Fruit fly (Drosophila melanogaster) whole organism, embryonic: ENCODE measurements around the gene Txl.

Source experiments
- B-H1 ChIP-seq: fragments of 200-800 bp; sonication (Bioruptor generic); IDR thresholded peaks from 3 replicates; pipeline ENCODE4 v1.3.6; 2022; ENCODE audit warnings: missing biosample characterization, missing genetic modification characterization
- B-H2 ChIP-seq: fragments of 200-800 bp; sonication (Bioruptor generic); optimal IDR thresholded peaks from 2 replicates; lab custom pipeline; 2018; ENCODE audit warnings: missing biosample characterization, mild to moderate bottlenecking, missing genetic modification characterization
- CG10209 ChIP-seq: fragments of 200-800 bp; sonication (Bioruptor generic); optimal IDR thresholded peaks from 3 replicates; lab custom pipeline; 2017; ENCODE audit warnings: missing biosample characterization, mild to moderate bottlenecking, missing genetic modification characterization, missing genetic modification reagents
- CG10979 ChIP-seq: fragments of 200-800 bp; sonication (Bioruptor generic); optimal IDR thresholded peaks from 2 replicates; lab custom pipeline; 2018; ENCODE audit warnings: missing biosample characterization, mild to moderate bottlenecking, missing genetic modification characterization, moderate library complexity
- CG12659 ChIP-seq: fragments of 200-800 bp; sonication (Bioruptor generic); optimal IDR thresholded peaks from 3 replicates; lab custom pipeline; 2017; ENCODE audit warnings: mild to moderate bottlenecking, missing biosample characterization, missing genetic modification reagents, missing genetic modification characterization
- CG13624 ChIP-seq: fragments of 200-800 bp; sonication (Bioruptor generic); optimal IDR thresholded peaks from 2 replicates; lab custom pipeline; 2016; ENCODE audit warnings: missing biosample characterization, missing genetic modification characterization
- CG14710 ChIP-seq: fragments of 200-800 bp; sonication (Bioruptor generic); optimal IDR thresholded peaks from 3 replicates; lab custom pipeline; 2019; ENCODE audit warnings: missing biosample characterization, mild to moderate bottlenecking, missing genetic modification characterization, moderate library complexity
- CG14860 ChIP-seq: fragments of 200-800 bp; sonication (Bioruptor generic); IDR thresholded peaks from 3 replicates; pipeline ENCODE4 v1.3.6; 2022; ENCODE audit warnings: missing biosample characterization, missing genetic modification characterization; ENCODE audit not compliant: partially characterized antibody
- CG16815 ChIP-seq: fragments of 200-800 bp; sonication (Bioruptor generic); optimal IDR thresholded peaks from 3 replicates; lab custom pipeline; 2017; ENCODE audit warnings: missing biosample characterization, mild to moderate bottlenecking, missing genetic modification characterization
- CG1792 ChIP-seq: fragments of 200-800 bp; sonication (Bioruptor generic); optimal IDR thresholded peaks from 2 replicates; lab custom pipeline; 2016; ENCODE audit warnings: missing biosample characterization, missing genetic modification characterization
- CG2116 ChIP-seq: fragments of 200-800 bp; sonication (Bioruptor generic); optimal IDR thresholded peaks from 3 replicates; lab custom pipeline; 2018; ENCODE audit warnings: missing biosample characterization, mild to moderate bottlenecking, missing genetic modification characterization
- CG30403 ChIP-seq: fragments of 200-800 bp; sonication (Bioruptor generic); optimal IDR thresholded peaks from 3 replicates; lab custom pipeline; 2016; ENCODE audit warnings: missing biosample characterization, missing genetic modification characterization
- CG30431 ChIP-seq: fragments of 200-800 bp; sonication (Bioruptor generic); optimal IDR thresholded peaks from 2 replicates; lab custom pipeline; 2017; ENCODE audit warnings: missing biosample characterization, missing genetic modification characterization
- CG34224 ChIP-seq: fragments of 200-800 bp; sonication (Bioruptor generic); IDR thresholded peaks from 3 replicates; pipeline ENCODE4 v1.3.6; 2022; ENCODE audit warnings: missing biosample characterization, missing genetic modification characterization; ENCODE audit not compliant: partially characterized antibody
- CG3995 ChIP-seq: fragments of 200-800 bp; sonication (Bioruptor generic); optimal IDR thresholded peaks from 3 replicates; lab custom pipeline; 2016; ENCODE audit warnings: missing biosample characterization, missing genetic modification characterization
- CG8478 ChIP-seq: fragments of >200 bp; optimal IDR thresholded peaks from 2 replicates; lab custom pipeline; 2018
- CG8944 ChIP-seq: fragments of 200-800 bp; sonication (Bioruptor generic); optimal IDR thresholded peaks from 3 replicates; lab custom pipeline; 2016; ENCODE audit warnings: missing biosample characterization, missing genetic modification characterization
- CG9797 ChIP-seq: fragments of 200-800 bp; sonication (Bioruptor generic); optimal IDR thresholded peaks from 3 replicates; lab custom pipeline; 2018; ENCODE audit warnings: missing biosample characterization, mild to moderate bottlenecking, missing genetic modification characterization
- D ChIP-seq, 2 experiments: fragments of 200-800 bp in 1 of 2; fragments of >200 bp in 1 of 2; sonication (Bioruptor generic) in 1 of 2; optimal IDR thresholded peaks; 2 replicates in 1 of 2; 3 replicates in 1 of 2; lab custom pipeline; 2017; ENCODE audit warnings: mild to moderate bottlenecking in 1 of 2, missing biosample characterization in 1 of 2, missing genetic modification characterization in 1 of 2, missing genetic modification reagents in 1 of 2
- HLH4C ChIP-seq: fragments of 200-800 bp; sonication (Bioruptor generic); IDR thresholded peaks from 3 replicates; pipeline ENCODE4 v1.3.6; 2022; ENCODE audit warnings: missing biosample characterization, missing genetic modification characterization; ENCODE audit not compliant: partially characterized antibody
- HLHmδ ChIP-seq: fragments of 200-800 bp; sonication (Bioruptor generic); optimal IDR thresholded peaks from 2 replicates; lab custom pipeline; 2018; ENCODE audit warnings: missing biosample characterization, mild to moderate bottlenecking, missing genetic modification characterization, moderate library complexity
- HmgD ChIP-seq: fragments of 200-800 bp; sonication (Bioruptor generic); optimal IDR thresholded peaks from 3 replicates; lab custom pipeline; 2016; ENCODE audit warnings: missing biosample characterization, missing genetic modification characterization
- MBD-R2 ChIP-seq: fragments of 200-800 bp; sonication (Bioruptor generic); IDR thresholded peaks from 2 replicates; pipeline ENCODE4 v1.3.6; 2022; ENCODE audit warnings: missing biosample characterization, missing genetic modification characterization
- Med ChIP-seq: fragments of 200-800 bp; sonication (Bioruptor generic); peaks from one replicate; lab custom pipeline; 2016; ENCODE audit warnings: missing biosample characterization, missing genetic modification characterization, mild to moderate bottlenecking, inconsistent platforms, moderate library complexity
- NC2β ChIP-seq: fragments of 200-800 bp; sonication (Bioruptor generic); optimal IDR thresholded peaks from 2 replicates; lab custom pipeline; 2016; ENCODE audit warnings: missing biosample characterization, missing genetic modification characterization
- NfI ChIP-seq: fragments of 200-800 bp; sonication (Bioruptor generic); optimal IDR thresholded peaks from 3 replicates; lab custom pipeline; 2018; ENCODE audit warnings: missing biosample characterization, mild to moderate bottlenecking, missing genetic modification characterization, moderate library complexity
- Tbp ChIP-seq: fragments of >200 bp; optimal IDR thresholded peaks from 2 replicates; lab custom pipeline; 2018; ENCODE audit warnings: missing biosample characterization, missing genetic modification characterization
- Trl ChIP-seq, 3 experiments: fragments of >200 bp in 2 of 3; fragments of 200-800 bp in 1 of 3; sonication (Bioruptor generic) in 1 of 3; optimal IDR thresholded peaks; 2 replicates in 1 of 3; 3 replicates in 2 of 3; lab custom pipeline; 2016 to 2017; ENCODE audit warnings: missing biosample characterization in 1 of 3, missing genetic modification characterization in 1 of 3
- Xbp1 ChIP-seq: fragments of 200-800 bp; sonication (Bioruptor generic); optimal IDR thresholded peaks from 3 replicates; lab custom pipeline; 2016; ENCODE audit warnings: missing biosample characterization, mild to moderate bottlenecking, missing genetic modification characterization
- YL-1 ChIP-seq: fragments of 200-800 bp; sonication (Bioruptor generic); optimal IDR thresholded peaks from 3 replicates; lab custom pipeline; 2017; ENCODE audit warnings: missing biosample characterization, mild to moderate bottlenecking, missing genetic modification characterization
- amos ChIP-seq: fragments of 200-800 bp; sonication (Bioruptor generic); IDR thresholded peaks from 2 replicates; pipeline ENCODE4 v1.3.6; 2022; ENCODE audit warnings: missing biosample characterization, missing genetic modification characterization; ENCODE audit not compliant: partially characterized antibody
- ato ChIP-seq: fragments of 200-800 bp; sonication (Bioruptor generic); IDR thresholded peaks from 2 replicates; pipeline ENCODE4 v1.3.6; 2022; ENCODE audit warnings: missing biosample characterization, missing genetic modification characterization; ENCODE audit not compliant: partially characterized antibody
- chinmo ChIP-seq: fragments of 200-800 bp; sonication (Bioruptor generic); IDR thresholded peaks from 4 replicates; pipeline ENCODE4 v1.3.6; 2022; ENCODE audit warnings: missing biosample characterization, missing genetic modification characterization; ENCODE audit not compliant: partially characterized antibody
- da ChIP-seq: fragments of 200-800 bp; sonication (Bioruptor generic); optimal IDR thresholded peaks from 2 replicates; lab custom pipeline; 2016; ENCODE audit warnings: missing biosample characterization, missing genetic modification characterization
- insv ChIP-seq, 2 experiments: fragments of 200-800 bp; sonication (Bioruptor generic); optimal IDR thresholded peaks; 3 replicates each; lab custom pipeline; 2016 to 2018; ENCODE audit warnings: missing biosample characterization in 2 of 2, missing genetic modification characterization in 2 of 2
- inv ChIP-seq: fragments of 200-800 bp; sonication (Bioruptor generic); IDR thresholded peaks from 2 replicates; pipeline ENCODE4 v1.3.6; 2022; ENCODE audit warnings: missing biosample characterization, missing genetic modification characterization; ENCODE audit not compliant: partially characterized antibody
- lilli ChIP-seq: fragments of 200-800 bp; sonication (Bioruptor generic); optimal IDR thresholded peaks from 3 replicates; lab custom pipeline; 2016; ENCODE audit warnings: missing biosample characterization, missing genetic modification characterization
- phol ChIP-seq: fragments of 200-800 bp; sonication (Bioruptor generic); optimal IDR thresholded peaks from 3 replicates; lab custom pipeline; 2018; ENCODE audit warnings: missing biosample characterization, mild to moderate bottlenecking, missing genetic modification characterization, moderate library complexity
- prd ChIP-seq, 3 experiments: fragments of >200 bp in 2 of 3; fragments of 200-800 bp in 1 of 3; sonication (Bioruptor generic) in 1 of 3; optimal IDR thresholded peaks in 2 of 3; IDR thresholded peaks in 1 of 3; 2 replicates in 2 of 3; 3 replicates in 1 of 3; pipeline versions ENCODE4 v1.3.6 to Lab custom; 2017 to 2022; ENCODE audit warnings: missing biosample characterization in 1 of 3, missing genetic modification characterization in 1 of 3
- sens ChIP-seq: fragments of 200-800 bp; sonication (Bioruptor generic); peaks from one replicate; lab custom pipeline; 2016; ENCODE audit warnings: missing biosample characterization, missing genetic modification characterization
- slbo ChIP-seq: fragments of 200-800 bp; sonication (Bioruptor generic); IDR thresholded peaks from 2 replicates; pipeline ENCODE4 v1.3.6; 2022; ENCODE audit warnings: missing biosample characterization, missing genetic modification characterization
- tll ChIP-seq, 2 experiments: fragments of 200-800 bp in 1 of 2; fragments of >200 bp in 1 of 2; sonication (Bioruptor generic) in 1 of 2; optimal IDR thresholded peaks; 2 replicates each; lab custom pipeline; 2017 to 2019; ENCODE audit warnings: missing biosample characterization in 2 of 2, missing genetic modification characterization in 2 of 2, mild to moderate bottlenecking in 1 of 2, moderate library complexity in 1 of 2
- tx ChIP-seq: fragments of 200-800 bp; sonication (Bioruptor generic); optimal IDR thresholded peaks from 2 replicates; lab custom pipeline; 2016; ENCODE audit warnings: missing biosample characterization, missing genetic modification characterization
- vvl ChIP-seq: fragments of 200-800 bp; sonication (Bioruptor generic); IDR thresholded peaks from 2 replicates; pipeline ENCODE4 v1.3.6; 2022; ENCODE audit warnings: missing biosample characterization, missing genetic modification characterization
- wek ChIP-seq: fragments of 200-800 bp; sonication (Bioruptor generic); optimal IDR thresholded peaks from 3 replicates; lab custom pipeline; 2018; ENCODE audit warnings: missing biosample characterization, mild to moderate bottlenecking, missing genetic modification characterization, moderate library complexity

Txl gene

DNA sequence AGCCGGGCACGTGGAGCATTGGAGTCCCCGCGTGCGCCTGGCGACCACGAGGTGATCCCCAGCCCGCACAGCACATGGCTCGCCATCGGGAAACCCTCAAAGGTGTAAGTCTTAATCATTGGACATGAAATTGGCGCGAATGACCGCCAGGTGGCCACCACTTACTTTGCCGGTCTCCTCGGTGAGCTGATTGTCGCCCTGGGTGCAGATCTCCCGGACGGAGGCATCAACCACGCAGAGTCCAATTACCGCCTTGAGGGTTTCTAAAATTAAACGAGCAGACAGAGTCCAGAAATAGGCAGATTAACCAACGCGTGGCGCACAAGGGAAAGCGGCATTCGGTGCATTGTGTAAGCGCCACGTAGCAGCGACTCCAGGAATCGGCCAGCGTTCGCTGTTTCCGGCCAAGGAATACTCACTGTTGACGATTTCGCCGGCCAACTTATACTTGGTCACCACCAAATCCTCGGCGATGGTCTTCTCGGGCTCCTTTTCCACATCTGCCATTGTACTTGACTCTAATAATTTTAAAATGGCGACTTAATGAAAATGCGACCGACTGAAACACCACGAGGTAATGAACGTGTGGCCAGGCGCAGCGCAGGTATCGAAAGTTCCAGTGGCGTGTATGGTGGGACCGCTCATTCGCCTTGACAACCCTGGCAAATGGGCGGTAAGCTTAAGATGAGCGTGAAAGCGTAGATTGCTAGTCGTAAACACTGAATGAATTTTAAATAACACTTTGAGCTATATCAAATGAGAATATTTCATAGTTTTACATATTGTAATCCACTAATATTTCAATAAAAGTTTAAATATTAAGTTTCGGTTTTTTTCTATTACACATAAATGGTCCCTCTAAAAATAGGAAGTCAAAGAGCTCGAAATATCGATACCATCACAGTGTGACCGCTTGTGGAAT lies 463 bp upstream of the Txl start, which contains the start of gene CG10576:
Gene CG10576 (minus strand): TSS at position 781 of the 922 bp plus-strand sequence.
- TF ChIP-seq HLH4C (GFP tag; lab: Robert Waterston, UW) (0 out of 3 replicates have a peak, but pooled peaks have one; percentile 36), D (optimal IDR thresholded peaks at IDR 0.05; lab: Kevin White, UChicago) (peak; percentile 54), D (GFP tag; optimal IDR thresholded peaks at IDR 0.05; lab: Kevin White, UChicago) (no peak), vvl (GFP tag; lab: Robert Waterston, UW) (0 out of 2 replicates have a peak, but pooled peaks have one; percentile 23), insv (GFP tag; optimal IDR thresholded peaks at IDR 0.05; lab: Kevin White, UChicago) (peak in 1 of 2 experiments; percentile 6), CG10209 (GFP tag; lab: Kevin White, UChicago) (no peak), CG34224 (GFP tag; lab: Robert Waterston, UW) (0 out of 3 replicates have a peak, but pooled peaks have one; percentile 54), CG14860 (GFP tag; lab: Robert Waterston, UW) (0 out of 3 replicates have a peak, but pooled peaks have one; percentile 43), Tbp (GFP tag; lab: Kevin White, UChicago) (peak; percentile 78), B-H1 (GFP tag; lab: Robert Waterston, UW) (no peak), NC2β (GFP tag; lab: Kevin White, UChicago) (peak; percentile 3), slbo (GFP tag; lab: Robert Waterston, UW) (0 out of 2 replicates have a peak, but pooled peaks have one; percentile 16), inv (GFP tag; lab: Robert Waterston, UW) (peak; percentile 58), amos (GFP tag; lab: Robert Waterston, UW) (peak; percentile 58), prd (optimal IDR thresholded peaks at IDR 0.05; lab: Kevin White, UChicago) (no peak), prd (GFP tag; IDR thresholded peaks at IDR 0.05; lab: Robert Waterston, UW) (0 out of 3 replicates have a peak, but pooled peaks have one; percentile 8), MBD-R2 (peak; percentile 31; the same call in 1 of the 2 replicates), wek (GFP tag; lab: Kevin White, UChicago) (no peak), Trl (optimal IDR thresholded peaks at IDR 0.05; lab: Kevin White, UChicago) (peak in 1 of 2 experiments; percentile 5), Trl (GFP tag; optimal IDR thresholded peaks at IDR 0.05; lab: Kevin White, UChicago) (no peak), tll (GFP tag; optimal IDR thresholded peaks at IDR 0.05; lab: Kevin White, UChicago) (peak; percentile 38 to 92), CG12659 (GFP tag; lab: Kevin White, UChicago) (peak; percentile 79), B-H2 (GFP tag; lab: Kevin White, UChicago) (no peak), CG30431 (GFP tag; lab: Kevin White, UChicago) (no peak), HLHmδ (peak; percentile 2), sens (GFP tag; lab: Kevin White, UChicago) (no peak), CG14710 (tag; lab: Kevin White, UChicago) (peak; percentile 78), CG30403 (GFP tag; lab: Kevin White, UChicago) (peak; percentile 6), lilli (GFP tag; lab: Kevin White, UChicago) (peak; percentile 24), NfI (GFP tag; lab: Kevin White, UChicago) (no peak), CG1792 (GFP tag; lab: Kevin White, UChicago) (no peak), CG8478 (lab: Kevin White, UChicago) (no peak), CG2116 (GFP tag; lab: Kevin White, UChicago) (peak; percentile 78), CG3995 (peak; percentile 17), HmgD (GFP tag; lab: Kevin White, UChicago) (no peak), Xbp1 (GFP tag; lab: Kevin White, UChicago) (peak; percentile 43), CG10979 (tag; lab: Kevin White, UChicago) (peak; percentile 13), phol (peak; percentile 96), CG13624 (GFP tag; lab: Kevin White, UChicago) (peak; percentile 63), chinmo (GFP tag; lab: Robert Waterston, UW) (0 out of 4 replicates have a peak, but pooled peaks have one; percentile 67), YL-1 (GFP tag; lab: Kevin White, UChicago) (peak; percentile 96), Med (peak; percentile 86), da (GFP tag; lab: Kevin White, UChicago) (no peak), ato (GFP tag; lab: Robert Waterston, UW) (peak; percentile 38; the same call in 1 of the 2 replicates), CG8944 (GFP tag; lab: Kevin White, UChicago) (no peak), CG16815 (GFP tag; lab: Kevin White, UChicago) (no peak), tx (GFP tag; lab: Kevin White, UChicago) (no peak), CG9797 (peak; percentile 98)
